Fruit fly (Drosophila melanogaster) ovary, adult (tissue): Measurements from ENCODE around the gene CG31183.

Experiments
- CG17801 ChIP-seq: fragments of 200-800 bp; optimal IDR thresholded peaks from 2 replicates; lab custom pipeline; 2019; ENCODE audit warnings: missing biosample characterization, mild to moderate bottlenecking, missing genetic modification characterization, moderate library complexity; ENCODE audit not compliant: partially characterized antibody

The CG31183 gene

dm6 chr3R:15891188-15891820 is 15.6 kb upstream of the CG31183 start:
- no peak for TF ChIP-seq CG17801

- no peak for TF ChIP-seq CG17801
Observed at dm6 chr3R:15872829-15873440, 2.8 kb downstream of the CG31183 start.

dm6 chr3R:15859896-15860295 is 15.8 kb downstream of the CG31183 start, which contains the start of gene CG9632:
CG9632 (plus strand) TSS chr3R:15860196.
- no peak for TF ChIP-seq CG17801

dm6 chr3R:15857189-15857767 is 18.5 kb downstream of the CG31183 start, which contains the start of gene Hmt-1:
Hmt-1 (minus strand) TSS chr3R:15857470.
- peak; percentile 42 for TF ChIP-seq CG17801

- TF ChIP-seq CG17801: no peak
Observed at dm6 chr3R:15853347-15853746, 22.4 kb downstream of the CG31183 start, which contains the start of gene cv-d. cv-d (minus strand) TSS chr3R:15853581.

- TF ChIP-seq CG17801: no peak
Observed at dm6 chr3R:15851912-15852311, 23.8 kb downstream of the CG31183 start.

dm6 chr3R:15846234-15846633 is 29.5 kb downstream of the CG31183 start, which contains the start of gene CG4546:
CG4546 (plus strand) TSS chr3R:15846534.
- no peak for TF ChIP-seq CG17801

dm6 chr3R:15839294-15839693 is 36.4 kb downstream of the CG31183 start, which contains the start of gene Pbp45:
Pbp45 (minus strand) TSS chr3R:15839515.
- no peak for TF ChIP-seq CG17801

dm6 chr3R:15836864-15837824 is 38.6 kb downstream of the CG31183 start, which contains the start of the genes ND-23 and spn-E:
ND-23 (minus strand) TSS chr3R:15837117.
spn-E (plus strand) TSS chr3R:15837419.
- TF ChIP-seq CG17801: peak; percentile 77

dm6 chr3R:15834375-15835031 is 41.2 kb downstream of the CG31183 start, which contains the start of the genes CG43317 and Arpc3A:
CG43317 (minus strand) TSS chr3R:15834425.
Arpc3A (plus strand) TSS chr3R:15834648.
- no peak for TF ChIP-seq CG17801

dm6 chr3R:15833332-15833731 is 42.4 kb downstream of the CG31183 start, which contains the start of gene CG43318:
CG43318 (minus strand) TSS chr3R:15833432.
- TF ChIP-seq CG17801: no peak

- TF ChIP-seq CG17801: no peak
Observed at dm6 chr3R:15832525-15832924, 43.2 kb downstream of the CG31183 start, which contains the start of gene rec. rec (minus strand) TSS chr3R:15832632.

- no peak for TF ChIP-seq CG17801
Observed at dm6 chr3R:15827559-15827958, 48.2 kb downstream of the CG31183 start.

dm6 chr3R:15825521-15825920 is 50.2 kb downstream of the CG31183 start, which contains the start of gene CG4576:
CG4576 (plus strand) TSS chr3R:15825747.
- TF ChIP-seq CG17801: no peak

dm6 chr3R:15816276-15816675 is 59.5 kb downstream of the CG31183 start:
- TF ChIP-seq CG17801: no peak
